In the genomic region with DNA sequence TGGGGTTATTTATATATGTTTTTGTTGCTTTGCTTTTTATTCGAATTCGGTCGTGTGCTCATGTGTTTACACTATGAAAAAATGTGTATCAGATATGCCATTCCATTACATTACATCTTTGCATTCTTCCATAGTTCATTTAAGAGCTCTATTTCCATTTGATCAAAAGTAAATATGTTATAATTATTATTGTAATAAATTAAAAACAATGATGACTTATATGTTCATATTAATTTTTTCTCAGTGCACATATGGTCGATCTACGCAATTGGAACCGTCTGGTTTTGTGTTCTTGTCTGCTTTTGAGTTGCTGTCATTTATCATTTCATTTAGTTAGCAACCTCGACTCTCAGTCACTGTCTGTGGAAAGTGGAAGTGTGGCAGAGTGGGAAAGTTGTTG, we compare ENCODE assay signal across 1 fruit fly cellular context.
TF ChIP-seq lines count a peak whose summit lies in the region.

No protein-coding gene starts in this region.

TF ChIP-seq in whole organism, embryonic, 481 proteins besides CTCF, POLR2A, EP300 and RAD21 (continued from another document and continues in another):
- peak; percentile 55 for TF ChIP-seq bab2 (GFP tag; optimal IDR thresholded peaks at IDR 0.05; lab: Kevin White, UChicago)
- peak; percentile 9 for TF ChIP-seq fd102C (GFP tag; optimal IDR thresholded peaks at IDR 0.05; lab: Kevin White, UChicago)
- peak; percentile 95 for TF ChIP-seq ranshi (GFP tag; IDR thresholded peaks at IDR 0.05; lab: Robert Waterston, UW)
- peak; percentile 90 for TF ChIP-seq ase (GFP tag; IDR thresholded peaks at IDR 0.05; lab: Robert Waterston, UW)
- peak; percentile 46 to 67 for TF ChIP-seq chif (GFP tag; optimal IDR thresholded peaks at IDR 0.05; lab: Kevin White, UChicago)
- no peak for TF ChIP-seq btn (GFP tag; optimal IDR thresholded peaks at IDR 0.05; lab: Kevin White, UChicago)
- TF ChIP-seq toy (GFP tag; IDR thresholded peaks at IDR 0.05; lab: Robert Waterston, UW): peak; percentile 68
- peak in 1 of 2 experiments; percentile 14 for TF ChIP-seq crp (GFP tag; optimal IDR thresholded peaks at IDR 0.05; lab: Kevin White, UChicago)
- peak; percentile 85 for TF ChIP-seq ind (GFP tag; optimal IDR thresholded peaks at IDR 0.05; lab: Kevin White, UChicago)
- peak; percentile 72 for TF ChIP-seq nau (GFP tag; optimal IDR thresholded peaks at IDR 0.05; lab: Kevin White, UChicago)
- peak; percentile 67 for TF ChIP-seq ewg (GFP tag; optimal IDR thresholded peaks at IDR 0.05; lab: Kevin White, UChicago)
- TF ChIP-seq CG8765 (GFP tag; IDR thresholded peaks at IDR 0.05; lab: Robert Waterston, UW): peak; percentile 80
- peak; percentile 69 for TF ChIP-seq cato (GFP tag; optimal IDR thresholded peaks at IDR 0.05; lab: Kevin White, UChicago; ENCODE audit: borderline replicate concordance)
- no peak for TF ChIP-seq CG15269 (tag; optimal IDR thresholded peaks at IDR 0.05; lab: Kevin White, UChicago)
- peak; percentile 92; the same call in 2 of the 3 replicates for TF ChIP-seq otp (GFP tag; IDR thresholded peaks at IDR 0.05; lab: Robert Waterston, UW)
- TF ChIP-seq Dll (GFP tag; IDR thresholded peaks at IDR 0.05; lab: Robert Waterston, UW; ENCODE audit: partially characterized antibody): no peak
- peak; percentile 87 for TF ChIP-seq CG30403 (GFP tag; optimal IDR thresholded peaks at IDR 0.05; lab: Kevin White, UChicago)
- TF ChIP-seq eve (GFP tag; optimal IDR thresholded peaks at IDR 0.05; lab: Kevin White, UChicago): peak in 1 of 2 experiments; percentile 91
- TF ChIP-seq CG12219 (GFP tag; optimal IDR thresholded peaks at IDR 0.05; lab: Kevin White, UChicago): peak; percentile 80
- TF ChIP-seq dmrt99B (tag; optimal IDR thresholded peaks at IDR 0.05; lab: Kevin White, UChicago): peak; percentile 94
- TF ChIP-seq CG8281 (tag; optimal IDR thresholded peaks at IDR 0.05; lab: Kevin White, UChicago): peak; percentile 66
- peak; percentile 24 for TF ChIP-seq D19B (GFP tag; optimal IDR thresholded peaks at IDR 0.05; lab: Kevin White, UChicago)
- peak; percentile 34 for TF ChIP-seq Mad (GFP tag; optimal IDR thresholded peaks at IDR 0.05; lab: Kevin White, UChicago)
- no peak for TF ChIP-seq sna (GFP tag; IDR thresholded peaks at IDR 0.05; lab: Robert Waterston, UW; ENCODE audit: partially characterized antibody)
- peak; percentile 49 for TF ChIP-seq repo (GFP tag; optimal IDR thresholded peaks at IDR 0.05; lab: Kevin White, UChicago)
- TF ChIP-seq CG6683 (GFP tag; optimal IDR thresholded peaks at IDR 0.05; lab: Kevin White, UChicago): no peak
- TF ChIP-seq CG12155 (GFP tag; optimal IDR thresholded peaks at IDR 0.05; lab: Kevin White, UChicago): peak; percentile 76
- no peak for TF ChIP-seq Scr (GFP tag; IDR thresholded peaks at IDR 0.05; lab: Robert Waterston, UW; ENCODE audit: partially characterized antibody)
- TF ChIP-seq CG4617 (GFP tag; optimal IDR thresholded peaks at IDR 0.05; lab: Kevin White, UChicago; ENCODE audit: borderline replicate concordance): peak; percentile 59
- peak; percentile 92 for TF ChIP-seq Awh (GFP tag; IDR thresholded peaks at IDR 0.05; lab: Robert Waterston, UW)
- TF ChIP-seq MESR4 (GFP tag; optimal IDR thresholded peaks at IDR 0.05; lab: Kevin White, UChicago): peak; percentile 17
- TF ChIP-seq CG7745 (tag; optimal IDR thresholded peaks at IDR 0.05; lab: Kevin White, UChicago): peak; percentile 59
- TF ChIP-seq Meics (GFP tag; optimal IDR thresholded peaks at IDR 0.05; lab: Kevin White, UChicago): peak; percentile 80
- TF ChIP-seq BEAF-32 (GFP tag; optimal IDR thresholded peaks at IDR 0.05; lab: Kevin White, UChicago): no peak
- peak; percentile 80 for TF ChIP-seq run (tag; optimal IDR thresholded peaks at IDR 0.05; lab: Kevin White, UChicago)
- TF ChIP-seq CG15514 (GFP tag; optimal IDR thresholded peaks at IDR 0.05; lab: Kevin White, UChicago): no peak
- peak; percentile 8 to 97 for TF ChIP-seq bsh (GFP tag; optimal IDR thresholded peaks at IDR 0.05; lab: Kevin White, UChicago)
- 0 out of 2 replicates have a peak, but pooled peaks have one; percentile 7 for TF ChIP-seq CkIIα-i1 (GFP tag; IDR thresholded peaks at IDR 0.05; lab: Robert Waterston, UW)
- peak; percentile 88 for TF ChIP-seq C15 (GFP tag; IDR thresholded peaks at IDR 0.05; lab: Robert Waterston, UW)
- peak; percentile 92 for TF ChIP-seq grau (tag; optimal IDR thresholded peaks at IDR 0.05; lab: Kevin White, UChicago)
- no peak for TF ChIP-seq pita (GFP tag; optimal IDR thresholded peaks at IDR 0.05; lab: Kevin White, UChicago)
- TF ChIP-seq CG1024 (GFP tag; IDR thresholded peaks at IDR 0.05; lab: Robert Waterston, UW): peak; percentile 91
- TF ChIP-seq CG9609 (GFP tag; optimal IDR thresholded peaks at IDR 0.05; lab: Kevin White, UChicago): no peak
- TF ChIP-seq Med (GFP tag; lab: Kevin White, UChicago): peak; percentile 82
- no peak for TF ChIP-seq amos (GFP tag; IDR thresholded peaks at IDR 0.05; lab: Robert Waterston, UW; ENCODE audit: partially characterized antibody)
- no peak for TF ChIP-seq Dref (GFP tag; IDR thresholded peaks at IDR 0.05; lab: Robert Waterston, UW)
- peak; percentile 94 for TF ChIP-seq CG11695 (GFP tag; IDR thresholded peaks at IDR 0.05; lab: Robert Waterston, UW)
- TF ChIP-seq cas (GFP tag; IDR thresholded peaks at IDR 0.05; lab: Robert Waterston, UW): 0 out of 2 replicates have a peak, but pooled peaks have one; percentile 47
- TF ChIP-seq dysf (GFP tag; IDR thresholded peaks at IDR 0.05; lab: Robert Waterston, UW): peak; percentile 94
- TF ChIP-seq klu (GFP tag; IDR thresholded peaks at IDR 0.05; lab: Robert Waterston, UW): peak; percentile 86
- TF ChIP-seq scrt (GFP tag; optimal IDR thresholded peaks at IDR 0.05; lab: Kevin White, UChicago): no peak
- no peak; the same call in 1 of the 2 replicates for TF ChIP-seq sob (GFP tag; IDR thresholded peaks at IDR 0.05; lab: Robert Waterston, UW)
- no peak; the same call in 1 of the 2 replicates for TF ChIP-seq Rx (GFP tag; IDR thresholded peaks at IDR 0.05; lab: Robert Waterston, UW)
- TF ChIP-seq CG12299 (tag; optimal IDR thresholded peaks at IDR 0.05; lab: Kevin White, UChicago): peak; percentile 85
- no peak for TF ChIP-seq Bgb (GFP tag; IDR thresholded peaks at IDR 0.05; lab: Robert Waterston, UW; ENCODE audit: partially characterized antibody)
- TF ChIP-seq E2f2 (GFP tag; IDR thresholded peaks at IDR 0.05; lab: Robert Waterston, UW): peak; percentile 66; the same call in 1 of the 2 replicates
- TF ChIP-seq kay (GFP tag; optimal IDR thresholded peaks at IDR 0.05; lab: Kevin White, UChicago): peak; percentile 80
- TF ChIP-seq Drgx (GFP tag; IDR thresholded peaks at IDR 0.05; lab: Robert Waterston, UW): peak; percentile 75
- TF ChIP-seq unc-4 (GFP tag; IDR thresholded peaks at IDR 0.05; lab: Robert Waterston, UW; ENCODE audit: partially characterized antibody): no peak
- TF ChIP-seq CG11504 (tag; optimal IDR thresholded peaks at IDR 0.05; lab: Kevin White, UChicago): peak; percentile 93
- peak; percentile 74 for TF ChIP-seq BtbVII (GFP tag; optimal IDR thresholded peaks at IDR 0.05; lab: Kevin White, UChicago)
- TF ChIP-seq CG8359 (GFP tag; optimal IDR thresholded peaks at IDR 0.05; lab: Kevin White, UChicago; ENCODE audit: borderline replicate concordance): peak; percentile 67
- TF ChIP-seq caup (GFP tag; optimal IDR thresholded peaks at IDR 0.05; lab: Kevin White, UChicago; ENCODE audit: severe bottlenecking): peak; percentile 83
- TF ChIP-seq slbo (GFP tag; IDR thresholded peaks at IDR 0.05; lab: Robert Waterston, UW): peak; percentile 89
- peak; percentile 79 for TF ChIP-seq ap (GFP tag; IDR thresholded peaks at IDR 0.05; lab: Robert Waterston, UW)
- TF ChIP-seq CG16863 (GFP tag; optimal IDR thresholded peaks at IDR 0.05; lab: Kevin White, UChicago): no peak
- no peak for TF ChIP-seq Dip2 (GFP tag; IDR thresholded peaks at IDR 0.05; lab: Robert Waterston, UW)
- TF ChIP-seq CG8924 (tag; optimal IDR thresholded peaks at IDR 0.05; lab: Kevin White, UChicago): peak; percentile 95
- no peak for TF ChIP-seq HmgZ (tag; optimal IDR thresholded peaks at IDR 0.05; lab: Kevin White, UChicago)
- TF ChIP-seq Oaz (GFP tag; IDR thresholded peaks at IDR 0.05; lab: Robert Waterston, UW): no peak; the same call in 1 of the 2 replicates
- peak; percentile 63 for TF ChIP-seq jing (GFP tag; optimal IDR thresholded peaks at IDR 0.05; lab: Kevin White, UChicago)
- TF ChIP-seq CG9876 (GFP tag; optimal IDR thresholded peaks at IDR 0.05; lab: Kevin White, UChicago): no peak
- peak; percentile 84 for TF ChIP-seq CG10366 (GFP tag; IDR thresholded peaks at IDR 0.05; lab: Robert Waterston, UW)
- no peak for TF ChIP-seq Bdp1 (GFP tag; optimal IDR thresholded peaks at IDR 0.05; lab: Kevin White, UChicago)
- peak; percentile 45 for TF ChIP-seq CG10565 (GFP tag; optimal IDR thresholded peaks at IDR 0.05; lab: Kevin White, UChicago)
- peak; percentile 84 for TF ChIP-seq bcd (GFP tag; optimal IDR thresholded peaks at IDR 0.05; lab: Kevin White, UChicago)
- TF ChIP-seq row (GFP tag; IDR thresholded peaks at IDR 0.05; lab: Robert Waterston, UW): peak; percentile 94
- TF ChIP-seq disco-r (GFP tag; optimal IDR thresholded peaks at IDR 0.05; lab: Kevin White, UChicago): no peak
- TF ChIP-seq CG8478 (optimal IDR thresholded peaks at IDR 0.05; lab: Kevin White, UChicago): no peak
- peak; percentile 90 for TF ChIP-seq Oli (tag; optimal IDR thresholded peaks at IDR 0.05; lab: Kevin White, UChicago)
- peak; percentile 86 for TF ChIP-seq CG5245 (GFP tag; optimal IDR thresholded peaks at IDR 0.05; lab: Kevin White, UChicago)
- TF ChIP-seq kni (GFP tag; optimal IDR thresholded peaks at IDR 0.05; lab: Kevin White, UChicago): peak; percentile 39
- TF ChIP-seq MBD-R2 (GFP tag; IDR thresholded peaks at IDR 0.05; lab: Robert Waterston, UW): peak; percentile 67
- peak; percentile 91 for TF ChIP-seq CG2199 (GFP tag; IDR thresholded peaks at IDR 0.05; lab: Robert Waterston, UW)
- peak; percentile 84 for TF ChIP-seq CG1233 (GFP tag; optimal IDR thresholded peaks at IDR 0.05; lab: Kevin White, UChicago)
- peak; percentile 64 for TF ChIP-seq CG2116 (GFP tag; optimal IDR thresholded peaks at IDR 0.05; lab: Kevin White, UChicago)
- peak; percentile 71 for TF ChIP-seq MTF-1 (GFP tag; optimal IDR thresholded peaks at IDR 0.05; lab: Kevin White, UChicago; ENCODE audit: borderline replicate concordance)
- peak; percentile 95 for TF ChIP-seq CoRest (tag; optimal IDR thresholded peaks at IDR 0.05; lab: Kevin White, UChicago)
- TF ChIP-seq B-H2 (GFP tag; optimal IDR thresholded peaks at IDR 0.05; lab: Kevin White, UChicago): peak; percentile 33
- TF ChIP-seq lilli (GFP tag; optimal IDR thresholded peaks at IDR 0.05; lab: Kevin White, UChicago): peak; percentile 69
- peak; percentile 96 for TF ChIP-seq ci (GFP tag; IDR thresholded peaks at IDR 0.05; lab: Robert Waterston, UW)
- peak; percentile 92 for TF ChIP-seq sisA (GFP tag; IDR thresholded peaks at IDR 0.05; lab: Robert Waterston, UW)
- TF ChIP-seq CG31224 (GFP tag; IDR thresholded peaks at IDR 0.05; lab: Robert Waterston, UW): peak; percentile 82
- peak; percentile 86 for TF ChIP-seq H2.0 (GFP tag; IDR thresholded peaks at IDR 0.05; lab: Robert Waterston, UW)
- peak; percentile 93 for TF ChIP-seq CG14667 (GFP tag; IDR thresholded peaks at IDR 0.05; lab: Robert Waterston, UW)
- TF ChIP-seq bowl (GFP tag; IDR thresholded peaks at IDR 0.05; lab: Robert Waterston, UW): peak; percentile 73; the same call in 1 of the 2 replicates
- TF ChIP-seq CG9215 (GFP tag; IDR thresholded peaks at IDR 0.05; lab: Robert Waterston, UW): peak; percentile 76
- peak; percentile 85 for TF ChIP-seq Chrac-16 (GFP tag; optimal IDR thresholded peaks at IDR 0.05; lab: Kevin White, UChicago)
- TF ChIP-seq CG4424 (GFP tag; optimal IDR thresholded peaks at IDR 0.05; lab: Kevin White, UChicago): peak; percentile 91
- TF ChIP-seq CG17612 (GFP tag; IDR thresholded peaks at IDR 0.05; lab: Robert Waterston, UW): peak; percentile 60; the same call in 1 of the 2 replicates
- TF ChIP-seq CG4730 (GFP tag; IDR thresholded peaks at IDR 0.05; lab: Robert Waterston, UW): peak; percentile 87
- TF ChIP-seq tin (GFP tag; optimal IDR thresholded peaks at IDR 0.05; lab: Kevin White, UChicago): peak; percentile 92
- no peak for TF ChIP-seq CHES-1-like (GFP tag; optimal IDR thresholded peaks at IDR 0.05; lab: Kevin White, UChicago)
- peak; percentile 78 for TF ChIP-seq NfI (GFP tag; optimal IDR thresholded peaks at IDR 0.05; lab: Kevin White, UChicago)
- no peak for TF ChIP-seq Dek (tag; optimal IDR thresholded peaks at IDR 0.05; lab: Kevin White, UChicago)
- TF ChIP-seq YL-1 (GFP tag; optimal IDR thresholded peaks at IDR 0.05; lab: Kevin White, UChicago): peak; percentile 56
- TF ChIP-seq Pdp1 (GFP tag; optimal IDR thresholded peaks at IDR 0.05; lab: Kevin White, UChicago): peak in 1 of 2 experiments; percentile 46
- peak; percentile 89 for TF ChIP-seq Xbp1 (GFP tag; optimal IDR thresholded peaks at IDR 0.05; lab: Kevin White, UChicago)
- TF ChIP-seq CG30020 (tag; optimal IDR thresholded peaks at IDR 0.05; lab: Kevin White, UChicago): no peak
- TF ChIP-seq CG6689 (GFP tag; IDR thresholded peaks at IDR 0.05; lab: Robert Waterston, UW): peak; percentile 91
- peak; percentile 16 for TF ChIP-seq mam (GFP tag; optimal IDR thresholded peaks at IDR 0.05; lab: Kevin White, UChicago)
- TF ChIP-seq CG7556 (GFP tag; optimal IDR thresholded peaks at IDR 0.05; lab: Kevin White, UChicago): peak; percentile 92
- no peak for TF ChIP-seq HLHmδ (GFP tag; optimal IDR thresholded peaks at IDR 0.05; lab: Kevin White, UChicago)
- TF ChIP-seq NFAT (GFP tag; IDR thresholded peaks at IDR 0.05; lab: Robert Waterston, UW): peak; percentile 86; the same call in 1 of the 2 replicates
- TF ChIP-seq CG14710 (tag; optimal IDR thresholded peaks at IDR 0.05; lab: Kevin White, UChicago): peak; percentile 95
- TF ChIP-seq CG11456 (GFP tag; IDR thresholded peaks at IDR 0.05; lab: Robert Waterston, UW): peak; percentile 91; the same call in 2 of the 3 replicates
- TF ChIP-seq seq (GFP tag; IDR thresholded peaks at IDR 0.05; lab: Robert Waterston, UW): peak; percentile 79
- TF ChIP-seq Dad (GFP tag; optimal IDR thresholded peaks at IDR 0.05; lab: Kevin White, UChicago): no peak
- peak; percentile 41 for TF ChIP-seq CG31365 (tag; optimal IDR thresholded peaks at IDR 0.05; lab: Kevin White, UChicago)
- peak; percentile 70 for TF ChIP-seq CG5180 (GFP tag; optimal IDR thresholded peaks at IDR 0.05; lab: Kevin White, UChicago)
- peak; percentile 66 for TF ChIP-seq Fer2 (tag; optimal IDR thresholded peaks at IDR 0.05; lab: Kevin White, UChicago)
- peak; percentile 78 for TF ChIP-seq sqz (GFP tag; optimal IDR thresholded peaks at IDR 0.05; lab: Kevin White, UChicago)
- TF ChIP-seq Max (GFP tag; optimal IDR thresholded peaks at IDR 0.05; lab: Kevin White, UChicago): peak; percentile 83
- peak; percentile 33 for TF ChIP-seq tx (GFP tag; optimal IDR thresholded peaks at IDR 0.05; lab: Kevin White, UChicago)
